Fruit fly (Drosophila melanogaster) S2 (cell line): ENCODE results near the gene CG13601.

Experiments
- CG8478 ChIP-seq: fragments of >200 bp; optimal IDR thresholded peaks from 2 replicates; lab custom pipeline; 2018
- CTCF ChIP-seq, 2 experiments: fragments of >200 bp; optimal IDR thresholded peaks; 2 replicates each; lab custom pipeline; 2018

DNA sequence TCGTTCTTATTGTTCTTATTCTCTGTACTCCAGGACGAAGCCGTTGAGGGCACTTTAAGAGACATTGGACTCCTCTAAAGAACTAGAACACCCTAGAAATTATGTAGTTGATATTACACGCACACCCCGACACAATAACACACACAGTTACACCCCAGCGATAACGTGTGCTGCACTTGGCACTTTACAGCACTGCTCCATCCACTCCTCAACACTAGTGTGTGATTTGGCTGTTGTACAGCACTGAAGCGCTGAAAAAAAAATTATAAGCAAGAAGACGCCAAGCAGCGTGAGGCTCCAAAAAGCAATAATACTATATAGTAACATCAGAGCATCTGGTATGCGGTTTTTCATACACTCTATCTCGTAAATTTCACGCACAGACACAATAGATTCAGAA is 33.4 kb upstream of the CG13601 start:
- TF ChIP-seq CG8478 = no peak
- no peak for TF ChIP-seq CTCF (optimal IDR thresholded peaks at IDR 0.05; lab: Kevin White, UChicago)
